Fruit fly (Drosophila melanogaster): ENCODE results near the gene gammaTub23C.

DNA sequence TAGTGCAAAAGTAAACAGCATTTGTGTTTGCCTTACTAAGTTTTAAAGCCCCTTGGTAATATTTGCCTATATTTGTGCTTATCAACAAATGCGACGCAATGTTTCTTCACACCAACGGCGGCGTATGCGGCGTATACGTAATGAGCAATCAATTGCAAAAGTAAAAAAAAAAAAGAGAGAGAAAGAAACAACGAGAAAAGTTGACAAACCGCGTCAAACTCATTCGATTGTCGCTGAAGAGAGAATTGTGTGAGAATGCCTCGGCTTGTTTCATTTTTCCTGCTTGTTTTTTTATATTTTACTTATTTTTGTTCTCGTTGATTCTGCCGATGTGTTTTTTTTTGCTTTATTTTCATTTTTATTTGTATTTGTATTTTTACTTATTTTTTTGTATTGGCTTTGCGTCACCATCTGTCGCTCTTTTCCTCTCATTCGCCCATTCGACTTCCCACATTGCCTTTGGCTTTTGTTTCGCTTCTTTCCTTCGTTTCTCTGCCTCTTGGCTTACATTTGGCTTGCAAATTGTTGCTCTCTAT is 48.4 kb upstream of the gammaTub23C start:
- TF ChIP-seq CTCF (optimal IDR thresholded peaks at IDR 0.05) (no peak), CG8478 (optimal IDR thresholded peaks at IDR 0.05) (no peak)

All from S2 (cell line).